Fruit fly (Drosophila melanogaster) whole organism, wandering third instar larva: ENCODE measurements around the gene CG9953.

Source experiments
- Myc ChIP-seq: fragments of >200 bp; optimal IDR thresholded peaks from 2 replicates; lab custom pipeline; 2017
- Vsx2 ChIP-seq: fragments of 200-300, 225-300 bp; sonication (Bioruptor generic); optimal IDR thresholded peaks from 2 replicates; lab custom pipeline; 2018; ENCODE audit warnings: missing biosample characterization, missing genetic modification characterization; ENCODE audit not compliant: partially characterized antibody
- brk ChIP-seq: fragments of 200-800 bp; sonication (Bioruptor generic); optimal IDR thresholded peaks from 2 replicates; lab custom pipeline; 2016; ENCODE audit warnings: missing biosample characterization, mild to moderate bottlenecking, missing genetic modification characterization

Gene CG9953

dm6 chr3L:7012271-7012670, 42.8 kb downstream of the CG9953 start:
- TF ChIP-seq Myc (peak; percentile 38), brk (no peak)

dm6 chr3L:7013568-7014305, 44.3 kb downstream of the CG9953 start:
- TF ChIP-seq Vsx2 (GFP tag; lab: Kevin White, UChicago) (no peak), Myc (peak; percentile 0)
